Fruit fly (Drosophila melanogaster) whole organism: ENCODE results near the gene CG17109.

Experiments
- psq ChIP-seq: fragments of >200 bp; optimal IDR thresholded peaks from 2 replicates; lab custom pipeline; 2017
- usp ChIP-seq: fragments of >200 bp; optimal IDR thresholded peaks from 2 replicates; lab custom pipeline; 2017; ENCODE audit warnings: missing biosample characterization, missing genetic modification characterization, mixed read lengths

DNA sequence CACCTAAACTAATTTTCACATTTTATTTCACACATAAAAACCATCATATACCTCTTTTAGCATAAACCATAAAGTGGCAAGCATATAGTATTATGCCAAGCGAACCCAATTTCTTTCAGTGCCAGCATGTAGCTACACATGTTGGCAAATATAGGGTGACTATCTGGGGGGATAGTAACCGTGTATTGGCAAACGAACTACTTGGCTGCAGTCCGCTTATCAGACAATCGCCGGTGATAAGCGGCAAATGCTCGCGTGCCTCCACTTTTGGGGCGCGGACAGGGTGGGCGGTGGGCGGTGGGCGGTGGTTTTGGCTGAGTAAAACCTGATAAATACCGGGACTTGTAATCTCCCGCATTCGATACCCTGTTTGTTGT lies 44.1 kb downstream of the CG17109 start:
- TF ChIP-seq psq (lab: Kevin White, UChicago) (no peak), usp (GFP tag; lab: Kevin White, UChicago) (no peak)
